Worm (Caenorhabditis elegans): ENCODE results near the gene ZK593.3.

ce11 chrIV:10884263-10884662 is 31.2 kb upstream of the ZK593.3 start, which contains the start of gene F13E9.5:
- no peak for TF ChIP-seq lsy-2 (tag; optimal IDR thresholded peaks at IDR 0.05)
- TF ChIP-seq nhr-28 (tag; optimal IDR thresholded peaks at IDR 0.05) = no peak
- TF ChIP-seq T26A8.4 (GFP tag; IDR thresholded peaks at IDR 0.05) = no peak
- no peak for TF ChIP-seq hmg-1.1 (GFP tag; IDR thresholded peaks at IDR 0.05)
- TF ChIP-seq jun-1 (tag; optimal IDR thresholded peaks at IDR 0.05) = no peak
- no peak for TF ChIP-seq Y75B8A.6 (GFP tag; IDR thresholded peaks at IDR 0.05)
- TF ChIP-seq nhr-10 (tag; optimal IDR thresholded peaks at IDR 0.05) = no peak
- no peak for TF ChIP-seq unc-62 (GFP tag; optimal IDR thresholded peaks at IDR 0.05 in 1 of 2)
- no peak for TF ChIP-seq unc-62 (tag; optimal IDR thresholded peaks at IDR 0.05)
- no peak for TF ChIP-seq mxl-3 (GFP tag; optimal IDR thresholded peaks at IDR 0.05)

Measured in whole organism, L4 larva.